Worm (Caenorhabditis elegans) whole organism, L3 larva: ENCODE data around the gene F13H8.12.

Experiments used
- R02D3.7 ChIP-seq: fragments of 150-350 bp; optimal IDR thresholded peaks from 2 replicates; lab custom pipeline; 2014; ENCODE audit warnings: missing biosample characterization, missing genetic modification characterization
- ZK546.5 ChIP-seq: sonication (generic microtip); optimal IDR thresholded peaks from 2 replicates; lab custom pipeline; 2017; ENCODE audit warnings: missing biosample characterization, missing genetic modification characterization
- ama-1 ChIP-seq: fragments of 150-350 bp; optimal IDR thresholded peaks from 2 replicates; lab custom pipeline; 2018
- ceh-16 ChIP-seq: sonication (generic microtip); optimal IDR thresholded peaks from 2 replicates; lab custom pipeline; 2017; ENCODE audit warnings: missing biosample characterization, missing genetic modification characterization
- ceh-28 ChIP-seq: fragments of 150-350 bp; optimal IDR thresholded peaks from 2 replicates; lab custom pipeline; 2014; ENCODE audit warnings: missing biosample characterization, missing genetic modification reagents, missing genetic modification characterization
- ceh-82 ChIP-seq: fragments of 150-350 bp; optimal IDR thresholded peaks from 2 replicates; lab custom pipeline; 2014; ENCODE audit warnings: missing biosample characterization, missing genetic modification characterization
- ceh-9 ChIP-seq: sonication (generic microtip); optimal IDR thresholded peaks from 2 replicates; lab custom pipeline; 2018; ENCODE audit warnings: missing biosample characterization, missing genetic modification characterization
- daf-12 ChIP-seq: fragments of 150-350 bp; optimal IDR thresholded peaks from 2 replicates; lab custom pipeline; 2014; ENCODE audit warnings: missing biosample characterization, missing genetic modification reagents, missing genetic modification characterization
- egl-27 ChIP-seq: sonication (generic microtip); optimal IDR thresholded peaks from 4 replicates; lab custom pipeline; 2017; ENCODE audit warnings: missing biosample characterization, missing genetic modification reagents, missing genetic modification characterization
- elt-1 ChIP-seq: fragments of 150-350 bp; optimal IDR thresholded peaks from 2 replicates; lab custom pipeline; 2014; ENCODE audit warnings: missing biosample characterization, missing genetic modification characterization
- elt-2 ChIP-seq: sonication (generic microtip); optimal IDR thresholded peaks from 2 replicates; lab custom pipeline; 2016; ENCODE audit warnings: missing genetic modification reagents, mild to moderate bottlenecking, missing genetic modification characterization, missing compliant biosample characterization
- elt-3 ChIP-seq, 3 experiments: fragments of 150-350 bp in 1 of 3; sonication (generic microtip) in 2 of 3; optimal IDR thresholded peaks; 2 replicates in 2 of 3; 4 replicates in 1 of 3; lab custom pipeline; 2014 to 2017; ENCODE audit warnings: missing biosample characterization in 3 of 3, missing genetic modification characterization in 3 of 3
- eor-1 ChIP-seq, 2 experiments: fragments of 150-350 bp; optimal IDR thresholded peaks; 2 replicates each; lab custom pipeline; 2014 to 2018; ENCODE audit warnings: missing biosample characterization in 2 of 2, missing genetic modification characterization in 2 of 2
- fkh-10 ChIP-seq: sonication (generic microtip); optimal IDR thresholded peaks from 2 replicates; lab custom pipeline; 2017; ENCODE audit warnings: missing biosample characterization, missing genetic modification reagents, missing genetic modification characterization
- fkh-2 ChIP-seq: fragments of 150-350 bp; optimal IDR thresholded peaks from 2 replicates; lab custom pipeline; 2014; ENCODE audit warnings: missing biosample characterization, missing genetic modification reagents, missing genetic modification characterization
- fos-1 ChIP-seq: fragments of 150-350 bp; optimal IDR thresholded peaks from 2 replicates; lab custom pipeline; 2014; ENCODE audit warnings: missing biosample characterization, missing genetic modification characterization
- hmg-11 ChIP-seq: sonication (generic microtip); optimal IDR thresholded peaks from 2 replicates; lab custom pipeline; 2016; ENCODE audit warnings: missing genetic modification characterization, missing compliant biosample characterization
- jun-1 ChIP-seq: fragments of 150-350 bp; optimal IDR thresholded peaks from 2 replicates; lab custom pipeline; 2014; ENCODE audit warnings: missing biosample characterization, missing genetic modification reagents, missing genetic modification characterization
- lin-15B ChIP-seq: fragments of 150-350 bp; optimal IDR thresholded peaks from 2 replicates; lab custom pipeline; 2014; ENCODE audit warnings: missing biosample characterization, missing genetic modification characterization
- lin-39 ChIP-seq: fragments of 150-350 bp; optimal IDR thresholded peaks from 2 replicates; lab custom pipeline; 2018; ENCODE audit warnings: missing biosample characterization, missing genetic modification reagents, missing genetic modification characterization
- lsy-12 ChIP-seq: sonication (generic microtip); optimal IDR thresholded peaks from 2 replicates; lab custom pipeline; 2016; ENCODE audit warnings: mild to moderate bottlenecking, missing genetic modification characterization, missing compliant biosample characterization
- mml-1 ChIP-seq: fragments of 150-350 bp; sonication (generic microtip); optimal IDR thresholded peaks from 3 replicates; lab custom pipeline; 2014; ENCODE audit warnings: missing biosample characterization, missing genetic modification characterization
- nfya-1 ChIP-seq: sonication (generic microtip); optimal IDR thresholded peaks from 2 replicates; lab custom pipeline; 2017; ENCODE audit warnings: missing genetic modification characterization, mild to moderate bottlenecking, missing compliant biosample characterization, antibody characterized with exemption, moderate library complexity; ENCODE audit not compliant: insufficient read depth
- nhr-12 ChIP-seq: fragments of 150-350 bp; optimal IDR thresholded peaks from 2 replicates; lab custom pipeline; 2014; ENCODE audit warnings: missing biosample characterization, missing genetic modification characterization
- nhr-237 ChIP-seq: fragments of 150-350 bp; optimal IDR thresholded peaks from 2 replicates; lab custom pipeline; 2014; ENCODE audit warnings: missing biosample characterization, missing genetic modification characterization
- nhr-25 ChIP-seq: sonication (generic microtip); optimal IDR thresholded peaks from 2 replicates; lab custom pipeline; 2017; ENCODE audit warnings: missing biosample characterization, missing genetic modification characterization
- nhr-28 ChIP-seq: fragments of 150-350 bp; optimal IDR thresholded peaks from 2 replicates; lab custom pipeline; 2014; ENCODE audit warnings: missing biosample characterization, missing genetic modification characterization
- nhr-43 ChIP-seq: sonication (generic microtip); optimal IDR thresholded peaks from 2 replicates; lab custom pipeline; 2016; ENCODE audit warnings: mild to moderate bottlenecking, missing genetic modification characterization, missing compliant biosample characterization; ENCODE audit not compliant: poor library complexity, severe bottlenecking
- nhr-67 ChIP-seq: fragments of 150-350 bp; optimal IDR thresholded peaks from 2 replicates; lab custom pipeline; 2014; ENCODE audit warnings: missing biosample characterization, missing genetic modification characterization
- nhr-76 ChIP-seq: fragments of 150-350 bp; sonication (generic microtip); optimal IDR thresholded peaks from 5 replicates; lab custom pipeline; 2014; ENCODE audit warnings: missing biosample characterization, missing genetic modification characterization
- nhr-77 ChIP-seq: fragments of 150-350 bp; optimal IDR thresholded peaks from 2 replicates; lab custom pipeline; 2014; ENCODE audit warnings: missing biosample characterization, missing genetic modification characterization
- pha-4 ChIP-seq: fragments of 150-350 bp; optimal IDR thresholded peaks from 2 replicates; lab custom pipeline; 2014; ENCODE audit warnings: missing biosample characterization, missing genetic modification reagents, missing genetic modification characterization
- pqm-1 ChIP-seq: fragments of 150-350 bp; optimal IDR thresholded peaks from 2 replicates; lab custom pipeline; 2017; ENCODE audit warnings: missing biosample characterization, missing genetic modification characterization, inconsistent platforms
- snpc-4 ChIP-seq: fragments of 150-350 bp; optimal IDR thresholded peaks from 2 replicates; lab custom pipeline; 2014; ENCODE audit warnings: missing biosample characterization, missing genetic modification characterization
- unc-39 ChIP-seq: sonication (generic microtip); optimal IDR thresholded peaks from 4 replicates; lab custom pipeline; 2017; ENCODE audit warnings: missing biosample characterization, missing genetic modification characterization
- unc-62 ChIP-seq: fragments of 150-350 bp; sonication (generic microtip); optimal IDR thresholded peaks from 4 replicates; lab custom pipeline; 2014; ENCODE audit warnings: missing biosample characterization, missing genetic modification reagents, missing genetic modification characterization
- zag-1 ChIP-seq: fragments of 150-350 bp; optimal IDR thresholded peaks from 2 replicates; lab custom pipeline; 2014; ENCODE audit warnings: missing biosample characterization, missing genetic modification characterization
- ztf-11 ChIP-seq: fragments of 150-350 bp; optimal IDR thresholded peaks from 2 replicates; lab custom pipeline; 2014; ENCODE audit warnings: missing biosample characterization, missing genetic modification characterization
- ztf-4 ChIP-seq: fragments of 150-350 bp; optimal IDR thresholded peaks from 2 replicates; lab custom pipeline; 2014; ENCODE audit warnings: missing biosample characterization, missing genetic modification characterization

Gene F13H8.12

ce11 chrII:6226995-6227394 lies 35.3 kb upstream of the F13H8.12 start, which contains the start of gene srsy-2:
TSS of gene srsy-2 (minus strand) at chrII:6227095.
- no peak for TF ChIP-seq hmg-11 (tag; lab: Kevin White, UChicago)
- no peak for TF ChIP-seq ztf-4 (tag; lab: Kevin White, UChicago)
- no peak for TF ChIP-seq elt-1 (tag; lab: Kevin White, UChicago)
- no peak for TF ChIP-seq nhr-28 (tag; lab: Kevin White, UChicago)
- TF ChIP-seq eor-1 (tag; optimal IDR thresholded peaks at IDR 0.05; lab: Kevin White, UChicago) = no peak
- TF ChIP-seq elt-2 = no peak
- TF ChIP-seq nhr-67 (tag; lab: Kevin White, UChicago) = no peak
- no peak for TF ChIP-seq fkh-10 (GFP tag; lab: Kevin White, UChicago)
- no peak for TF ChIP-seq unc-62 (GFP tag; lab: Kevin White, UChicago)
- TF ChIP-seq ZK546.5 (tag; lab: Kevin White, UChicago) = no peak
- TF ChIP-seq elt-3 (tag; optimal IDR thresholded peaks at IDR 0.05; lab: Kevin White, UChicago) = no peak
- no peak for TF ChIP-seq ztf-11 (tag; lab: Kevin White, UChicago)
- TF ChIP-seq ama-1 (lab: Kevin White, UChicago) = no peak
- no peak for TF ChIP-seq fkh-2 (tag; lab: Kevin White, UChicago)
- no peak for TF ChIP-seq jun-1 (tag; lab: Kevin White, UChicago)
- no peak for TF ChIP-seq unc-39
- TF ChIP-seq nhr-76 (tag; lab: Kevin White, UChicago) = no peak
- no peak for TF ChIP-seq pqm-1 (tag; lab: Kevin White, UChicago)
- no peak for TF ChIP-seq daf-12 (tag; lab: Kevin White, UChicago)
- TF ChIP-seq, all 47 proteins: peak for 0

- TF ChIP-seq fos-1 (tag; lab: Kevin White, UChicago) = no peak
- TF ChIP-seq nhr-237 (tag; lab: Kevin White, UChicago) = no peak
- TF ChIP-seq lin-39 (tag; lab: Kevin White, UChicago) = no peak
- TF ChIP-seq nhr-43 (tag; lab: Kevin White, UChicago) = no peak
- no peak for TF ChIP-seq snpc-4 (tag; lab: Kevin White, UChicago)
- no peak for TF ChIP-seq ceh-28
- no peak for TF ChIP-seq pqm-1 (tag; lab: Kevin White, UChicago)
- no peak for TF ChIP-seq ceh-16 (tag; lab: Kevin White, UChicago)
- TF ChIP-seq nhr-28 (tag; lab: Kevin White, UChicago) = no peak
- no peak for TF ChIP-seq zag-1
- TF ChIP-seq hmg-11 (tag; lab: Kevin White, UChicago) = no peak
- no peak for TF ChIP-seq ama-1 (lab: Kevin White, UChicago)
Observed at ce11 chrII:6230116-6230515, 32.2 kb upstream of the F13H8.12 start.

- TF ChIP-seq pha-4 (peak; percentile 68), elt-2 (peak; percentile 47), nhr-12 (tag; lab: Kevin White, UChicago) (no peak), nhr-77 (no peak), lsy-12 (tag; lab: Kevin White, UChicago) (no peak), mml-1 (no peak), nhr-25 (peak; percentile 30), ceh-28 (no peak)
Observed at ce11 chrII:6235432-6236092, 26.8 kb upstream of the F13H8.12 start, which contains the start of gene T24H7.9. TSS of gene T24H7.9 (minus strand) at chrII:6235505.

- TF ChIP-seq egl-27 (tag; lab: Kevin White, UChicago) (no peak), nhr-43 (tag; lab: Kevin White, UChicago) (no peak), nfya-1 (tag; lab: Kevin White, UChicago) (no peak), R02D3.7 (tag; lab: Kevin White, UChicago) (no peak), ceh-82 (tag; lab: Kevin White, UChicago) (no peak), hmg-11 (tag; lab: Kevin White, UChicago) (no peak), ceh-28 (no peak), lin-39 (tag; lab: Kevin White, UChicago) (no peak), ceh-9 (tag; lab: Kevin White, UChicago) (no peak), eor-1 (tag; optimal IDR thresholded peaks at IDR 0.05; lab: Kevin White, UChicago) (no peak), pha-4 (peak; percentile 87), lin-15B (tag; lab: Kevin White, UChicago) (no peak), elt-1 (tag; lab: Kevin White, UChicago) (peak; percentile 81), pqm-1 (tag; lab: Kevin White, UChicago) (no peak), unc-62 (GFP tag; lab: Kevin White, UChicago) (no peak), nhr-28 (tag; lab: Kevin White, UChicago) (no peak)
Observed at ce11 chrII:6236093-6236945, 26.0 kb upstream of the F13H8.12 start.
